Worm (Caenorhabditis elegans): Measurements from ENCODE around the gene srj-19.

DNA sequence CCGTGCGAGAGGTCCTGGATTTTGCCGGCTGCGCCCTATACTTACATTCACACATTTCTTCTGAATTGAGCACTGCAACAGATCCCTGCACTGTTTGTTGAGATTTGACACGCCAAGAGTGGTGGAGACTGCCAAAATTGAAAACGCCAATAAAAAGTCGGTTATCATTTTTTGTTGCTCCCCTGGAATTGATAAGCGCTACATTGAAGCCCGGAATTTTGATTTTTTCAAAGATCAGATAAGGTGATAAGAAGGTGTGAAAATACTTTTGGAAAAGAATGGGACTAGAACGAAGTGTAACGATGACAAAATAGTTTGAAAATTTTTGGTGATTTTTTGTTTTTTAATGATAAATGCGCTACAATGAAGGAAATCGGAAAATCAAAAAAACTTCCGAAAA, 15.2 kb upstream of the srj-19 start, which contains the start of gene C29G2.6:
- no peak for TF ChIP-seq dao-5 (tag; optimal IDR thresholded peaks at IDR 0.05)
- no peak for TF ChIP-seq him-1 (tag; optimal IDR thresholded peaks at IDR 0.05)
